Worm (Caenorhabditis elegans): Measurements from ENCODE around the gene Y39F10A.1.

The Y39F10A.1 gene

ce11 chrII:762942-763341 lies 12.2 kb upstream of the Y39F10A.1 start:
- TF ChIP-seq M03D4.4 (tag; optimal IDR thresholded peaks at IDR 0.05) (no peak), drap-1 (GFP tag; optimal IDR thresholded peaks at IDR 0.05) (no peak), cnd-1 (tag; optimal IDR thresholded peaks at IDR 0.05) (no peak), blmp-1 (tag; optimal IDR thresholded peaks at IDR 0.05) (no peak), nhr-2 (tag; optimal IDR thresholded peaks at IDR 0.05) (no peak), lin-32 (GFP tag; optimal IDR thresholded peaks at IDR 0.05) (no peak), tbx-8 (GFP tag; optimal IDR thresholded peaks at IDR 0.05) (no peak), unc-120 (tag; optimal IDR thresholded peaks at IDR 0.05; ENCODE audit: poor library complexity, severe bottlenecking) (no peak), lsy-2 (tag; optimal IDR thresholded peaks at IDR 0.05) (no peak), nhr-12 (tag; optimal IDR thresholded peaks at IDR 0.05) (no peak), hlh-1 (tag; optimal IDR thresholded peaks at IDR 0.05) (no peak), nhr-28 (tag; optimal IDR thresholded peaks at IDR 0.05) (no peak), ceh-39 (tag; optimal IDR thresholded peaks at IDR 0.05) (no peak), mep-1 (tag; optimal IDR thresholded peaks at IDR 0.05) (no peak), ceh-83 (GFP tag; optimal IDR thresholded peaks at IDR 0.05) (no peak), bed-3 (GFP tag; optimal IDR thresholded peaks at IDR 0.05) (no peak), pha-4 (tag; optimal IDR thresholded peaks at IDR 0.05) (no peak), snpc-4 (tag; optimal IDR thresholded peaks at IDR 0.05) (no peak), ces-1 (GFP tag; optimal IDR thresholded peaks at IDR 0.05) (no peak), ham-2 (GFP tag; optimal IDR thresholded peaks at IDR 0.05) (no peak)

ce11 chrII:764385-764784 lies 10.7 kb upstream of the Y39F10A.1 start:
- no peak for TF ChIP-seq unc-62 (GFP tag; optimal IDR thresholded peaks at IDR 0.05)
- TF ChIP-seq hlh-1 (tag; optimal IDR thresholded peaks at IDR 0.05), result no peak

- TF ChIP-seq ces-1 (GFP tag; optimal IDR thresholded peaks at IDR 0.05) (peak; percentile 20), tbx-8 (GFP tag; optimal IDR thresholded peaks at IDR 0.05) (no peak), ceh-39 (tag; optimal IDR thresholded peaks at IDR 0.05) (no peak), bed-3 (GFP tag; optimal IDR thresholded peaks at IDR 0.05) (no peak), ham-2 (GFP tag; optimal IDR thresholded peaks at IDR 0.05) (no peak), snpc-4 (tag; optimal IDR thresholded peaks at IDR 0.05) (no peak), lin-13 (tag; optimal IDR thresholded peaks at IDR 0.05) (no peak)
Observed at ce11 chrII:765219-765618, 9.9 kb upstream of the Y39F10A.1 start, which contains the start of gene C08G5.7. Gene C08G5.7 (minus strand): TSS chrII:765319.

ce11 chrII:769250-769649 lies 5.9 kb upstream of the Y39F10A.1 start:
- TF ChIP-seq unc-62 (GFP tag; optimal IDR thresholded peaks at IDR 0.05) (no peak), ztf-11 (tag; optimal IDR thresholded peaks at IDR 0.05) (no peak), blmp-1 (tag; optimal IDR thresholded peaks at IDR 0.05) (no peak), cnd-1 (tag; optimal IDR thresholded peaks at IDR 0.05) (no peak), lin-13 (tag; optimal IDR thresholded peaks at IDR 0.05) (no peak), nhr-237 (tag; optimal IDR thresholded peaks at IDR 0.05) (no peak), ceh-43 (GFP tag; optimal IDR thresholded peaks at IDR 0.05) (no peak)

- no peak for TF ChIP-seq M03D4.4 (tag; optimal IDR thresholded peaks at IDR 0.05)
- no peak for TF ChIP-seq ham-2 (GFP tag; optimal IDR thresholded peaks at IDR 0.05)
- TF ChIP-seq nhr-12 (tag; optimal IDR thresholded peaks at IDR 0.05), result no peak
- no peak for TF ChIP-seq ceh-43 (GFP tag; optimal IDR thresholded peaks at IDR 0.05)
- TF ChIP-seq nhr-237 (tag; optimal IDR thresholded peaks at IDR 0.05), result no peak
- TF ChIP-seq bed-3 (GFP tag; optimal IDR thresholded peaks at IDR 0.05), result no peak
- no peak for TF ChIP-seq elt-1 (tag; optimal IDR thresholded peaks at IDR 0.05; ENCODE audit: borderline replicate concordance, insufficient read depth)
- no peak for TF ChIP-seq elt-3 (tag; optimal IDR thresholded peaks at IDR 0.05)
- TF ChIP-seq sptf-1 (tag; optimal IDR thresholded peaks at IDR 0.05), result no peak
- no peak for TF ChIP-seq unc-62 (GFP tag; optimal IDR thresholded peaks at IDR 0.05)
Observed at ce11 chrII:770253-770652, 4.9 kb upstream of the Y39F10A.1 start, which contains the start of gene C08G5.6. Gene C08G5.6 (plus strand): TSS chrII:770553.

ce11 chrII:773830-774229 lies 1.3 kb upstream of the Y39F10A.1 start:
- TF ChIP-seq nhr-12 (tag; optimal IDR thresholded peaks at IDR 0.05) (no peak), ces-1 (GFP tag; optimal IDR thresholded peaks at IDR 0.05) (peak; percentile 9)

ce11 chrII:782903-783302 lies 7.8 kb downstream of the Y39F10A.1 start, which contains the start of gene Y39F10A.3:
Gene Y39F10A.3 (minus strand): TSS chrII:783003.
- TF ChIP-seq snpc-4 (tag; optimal IDR thresholded peaks at IDR 0.05) (no peak), mls-2 (tag; optimal IDR thresholded peaks at IDR 0.05) (no peak), zip-8 (tag; optimal IDR thresholded peaks at IDR 0.05) (no peak), pha-4 (tag; optimal IDR thresholded peaks at IDR 0.05) (no peak), elt-1 (tag; optimal IDR thresholded peaks at IDR 0.05; ENCODE audit: borderline replicate concordance, insufficient read depth) (no peak), cnd-1 (tag; optimal IDR thresholded peaks at IDR 0.05) (no peak), drap-1 (GFP tag; optimal IDR thresholded peaks at IDR 0.05) (no peak), nhr-76 (tag; optimal IDR thresholded peaks at IDR 0.05) (no peak), blmp-1 (tag; optimal IDR thresholded peaks at IDR 0.05) (no peak), nhr-28 (tag; optimal IDR thresholded peaks at IDR 0.05) (no peak), unc-62 (GFP tag; optimal IDR thresholded peaks at IDR 0.05) (no peak), bed-3 (GFP tag; optimal IDR thresholded peaks at IDR 0.05) (no peak), unc-39 (tag; optimal IDR thresholded peaks at IDR 0.05) (no peak), ham-2 (GFP tag; optimal IDR thresholded peaks at IDR 0.05) (no peak), lin-32 (GFP tag; optimal IDR thresholded peaks at IDR 0.05) (no peak), hlh-1 (tag; optimal IDR thresholded peaks at IDR 0.05) (no peak), nhr-12 (tag; optimal IDR thresholded peaks at IDR 0.05) (no peak), M03D4.4 (tag; optimal IDR thresholded peaks at IDR 0.05) (no peak)

Measured in whole organism, mixed stage, embryonic.